Worm (Caenorhabditis elegans) whole organism, L4 larva: ENCODE results near the gene attf-5.

Source experiments
- D1046.2 ChIP-seq: fragments of 200-800 bp; sonication (Bioruptor generic); IDR thresholded peaks from 2 replicates; pipeline ENCODE4 v1.3.6; 2022; ENCODE audit warnings: missing genetic modification characterization, missing compliant biosample characterization
- F10B5.3 ChIP-seq: sonication (generic microtip); optimal IDR thresholded peaks from 2 replicates; lab custom pipeline; 2016; ENCODE audit warnings: mild to moderate bottlenecking, missing genetic modification characterization, missing compliant biosample characterization
- F37D6.2 ChIP-seq: sonication (generic microtip); optimal IDR thresholded peaks from 2 replicates; lab custom pipeline; 2016; ENCODE audit warnings: mild to moderate bottlenecking, missing genetic modification characterization, missing compliant biosample characterization
- F44E2.7 ChIP-seq: fragments of 200-800 bp; sonication (Bioruptor generic); IDR thresholded peaks from 2 replicates; pipeline ENCODE4 v2.1.2; 2022; ENCODE audit warnings: missing genetic modification characterization, missing compliant biosample characterization
- ZK546.5 ChIP-seq, 2 experiments: sonication (generic microtip); optimal IDR thresholded peaks; 2 replicates each; lab custom pipeline; 2017; ENCODE audit warnings: missing biosample characterization in 2 of 2, missing genetic modification characterization in 2 of 2
- aha-1 ChIP-seq: fragments of 150-350 bp; peaks from one replicate; lab custom pipeline; 2014; ENCODE audit warnings: missing biosample characterization, missing genetic modification characterization
- arid-1 ChIP-seq: fragments of 200-800 bp; sonication (Bioruptor generic); conservative IDR thresholded peaks from 2 replicates; pipeline ENCODE4 v1.3.6; 2022; ENCODE audit warnings: missing genetic modification reagents, missing genetic modification characterization, missing compliant biosample characterization
- attf-4 ChIP-seq: sonication (generic microtip); optimal IDR thresholded peaks from 3 replicates; lab custom pipeline; 2017; ENCODE audit warnings: missing biosample characterization, missing genetic modification characterization
- ces-1 ChIP-seq: fragments of 150-350 bp; sonication (generic microtip); optimal IDR thresholded peaks from 4 replicates; lab custom pipeline; 2014; ENCODE audit warnings: missing biosample characterization, missing genetic modification reagents, missing genetic modification characterization
- daf-16 ChIP-seq, 3 experiments: sonication (generic microtip); optimal IDR thresholded peaks; 2 replicates each; lab custom pipeline; 2016 to 2017; ENCODE audit warnings: missing genetic modification characterization in 3 of 3, missing genetic modification reagents in 3 of 3, mild to moderate bottlenecking in 2 of 3, missing compliant biosample characterization in 2 of 3, missing biosample characterization in 1 of 3, moderate library complexity in 1 of 3
- daf-19 ChIP-seq: fragments of 200-800 bp; sonication (Bioruptor generic); conservative IDR thresholded peaks from 2 replicates; pipeline ENCODE4 v1.3.6; 2022; ENCODE audit warnings: missing genetic modification characterization, missing compliant biosample characterization
- duxl-1 ChIP-seq: sonication (generic microtip); optimal IDR thresholded peaks from 2 replicates; lab custom pipeline; 2016; ENCODE audit warnings: mild to moderate bottlenecking, missing genetic modification characterization, moderate library complexity, missing compliant biosample characterization; ENCODE audit not compliant: poor library complexity
- dve-1 ChIP-seq: sonication (generic microtip); optimal IDR thresholded peaks from 2 replicates; lab custom pipeline; 2017; ENCODE audit warnings: antibody characterized with exemption, mild to moderate bottlenecking, missing genetic modification characterization, missing compliant biosample characterization; ENCODE audit not compliant: insufficient read depth
- gei-8 ChIP-seq: fragments of 200-800 bp; sonication (Bioruptor generic); optimal IDR thresholded peaks from 2 replicates; lab custom pipeline; 2018; ENCODE audit warnings: mild to moderate bottlenecking, missing genetic modification characterization, missing compliant biosample characterization
- hmg-1.1 ChIP-seq: fragments of 200-800 bp; sonication (Bioruptor generic); IDR thresholded peaks from 2 replicates; pipeline ENCODE4 v1.3.6; 2022; ENCODE audit warnings: missing genetic modification reagents, missing genetic modification characterization, missing compliant biosample characterization
- lin-39 ChIP-seq: fragments of 150-350 bp; optimal IDR thresholded peaks from 2 replicates; lab custom pipeline; 2014; ENCODE audit warnings: missing biosample characterization, missing genetic modification reagents, missing genetic modification characterization
- madf-5 ChIP-seq, 2 experiments: fragments of 200-800 bp; sonication (Bioruptor generic); IDR thresholded peaks; 2 replicates each; pipeline ENCODE4 v1.3.6; 2022; ENCODE audit warnings: missing compliant biosample characterization in 2 of 2, missing genetic modification characterization in 2 of 2
- mdl-1 ChIP-seq, 2 experiments: fragments of 150-350 bp in 1 of 2; sonication (generic microtip) in 1 of 2; optimal IDR thresholded peaks; 2 replicates each; lab custom pipeline; 2014 to 2017; ENCODE audit warnings: missing biosample characterization in 2 of 2, missing genetic modification characterization in 2 of 2
- mes-2 ChIP-seq: sonication (generic microtip); optimal IDR thresholded peaks from 2 replicates; lab custom pipeline; 2016; ENCODE audit warnings: missing genotype, mild to moderate bottlenecking, missing genetic modification characterization, missing compliant biosample characterization; ENCODE audit not compliant: poor library complexity, severe bottlenecking
- mxl-3 ChIP-seq: fragments of 200-800 bp; sonication (Bioruptor generic); optimal IDR thresholded peaks from 2 replicates; lab custom pipeline; 2018; ENCODE audit warnings: mild to moderate bottlenecking, missing genetic modification characterization, missing compliant biosample characterization
- nhr-25 ChIP-seq: sonication (generic microtip); optimal IDR thresholded peaks from 2 replicates; lab custom pipeline; 2017; ENCODE audit warnings: missing genetic modification characterization, mild to moderate bottlenecking, missing compliant biosample characterization, antibody characterized with exemption, moderate library complexity, borderline replicate concordance; ENCODE audit not compliant: insufficient read depth
- nhr-28 ChIP-seq: fragments of 150-350 bp; optimal IDR thresholded peaks from 2 replicates; lab custom pipeline; 2014; ENCODE audit warnings: missing biosample characterization, missing genetic modification characterization
- nhr-42 ChIP-seq: fragments of 200-800 bp; sonication (Bioruptor generic); IDR thresholded peaks from 2 replicates; pipeline ENCODE4 v1.3.6; 2022; ENCODE audit warnings: missing genetic modification characterization, missing compliant biosample characterization
- nhr-6 ChIP-seq: fragments of 150-350 bp; optimal IDR thresholded peaks from 2 replicates; lab custom pipeline; 2014; ENCODE audit warnings: missing biosample characterization, missing genetic modification characterization
- pha-4 ChIP-seq, 2 experiments: fragments of 150-350 bp in 1 of 2; fragments of 200-800 bp in 1 of 2; sonication (Bioruptor generic) in 1 of 2; IDR thresholded peaks in 1 of 2; optimal IDR thresholded peaks in 1 of 2; 2 replicates each; pipeline versions ENCODE4 v1.3.6 to Lab custom; 2014 to 2022; ENCODE audit warnings: missing genetic modification characterization in 2 of 2, missing genetic modification reagents in 2 of 2, missing biosample characterization in 1 of 2, missing compliant biosample characterization in 1 of 2
- pqm-1 ChIP-seq: sonication (generic microtip); optimal IDR thresholded peaks from 2 replicates; lab custom pipeline; 2017; ENCODE audit warnings: missing biosample characterization, missing genetic modification characterization
- rbr-2 ChIP-seq: sonication (generic microtip); optimal IDR thresholded peaks from 2 replicates; lab custom pipeline; 2016; ENCODE audit warnings: missing genotype, missing genetic modification characterization, missing compliant biosample characterization
- sdz-12 ChIP-seq: fragments of 200-800 bp; sonication (Bioruptor generic); optimal IDR thresholded peaks from 2 replicates; lab custom pipeline; 2018; ENCODE audit warnings: mild to moderate bottlenecking, missing genetic modification characterization, missing compliant biosample characterization
- set-16 ChIP-seq: fragments of 200-800 bp; sonication (Bioruptor generic); IDR thresholded peaks from 2 replicates; pipeline ENCODE4 v1.3.6; 2022; ENCODE audit warnings: missing genetic modification reagents, missing genetic modification characterization, missing compliant biosample characterization
- skn-1 ChIP-seq: fragments of 150-350 bp; optimal IDR thresholded peaks from 2 replicates; lab custom pipeline; 2014; ENCODE audit warnings: missing biosample characterization, missing genetic modification characterization
- snpc-4 ChIP-seq: fragments of 150-350 bp; optimal IDR thresholded peaks from 2 replicates; lab custom pipeline; 2014; ENCODE audit warnings: missing biosample characterization, missing genetic modification characterization
- spr-3 ChIP-seq: fragments of 200-800 bp; sonication (Bioruptor generic); optimal IDR thresholded peaks from 2 replicates; lab custom pipeline; 2018; ENCODE audit warnings: mild to moderate bottlenecking, missing genetic modification characterization, missing compliant biosample characterization
- tag-97 ChIP-seq: fragments of 200-800 bp; sonication (Bioruptor generic); IDR thresholded peaks from 2 replicates; pipeline ENCODE4 v1.3.6; 2022; ENCODE audit warnings: missing genetic modification characterization, missing compliant biosample characterization
- tra-1 ChIP-seq: fragments of 200-800 bp; sonication (Bioruptor generic); IDR thresholded peaks from 2 replicates; pipeline ENCODE4 v1.3.6; 2022; ENCODE audit warnings: missing genetic modification reagents, missing genetic modification characterization, missing compliant biosample characterization
- unc-62 ChIP-seq, 3 experiments: fragments of 150-350 bp in 1 of 3; sonication (generic microtip); optimal IDR thresholded peaks in 2 of 3; peaks in 1 of 3; 1 replicate in 1 of 3; 2 replicates in 2 of 3; lab custom pipeline; 2014 to 2017; ENCODE audit warnings: missing biosample characterization in 3 of 3, missing genetic modification characterization in 3 of 3, missing genetic modification reagents in 3 of 3, missing genotype in 1 of 3

The attf-5 gene

ce11 chrX:780027-780426 lies 8.1 kb upstream of the attf-5 start:
- TF ChIP-seq spr-3, result no peak
- no peak for TF ChIP-seq F44E2.7
- peak in 1 of 2 experiments; percentile 65 for TF ChIP-seq unc-62 (GFP tag; optimal IDR thresholded peaks at IDR 0.05 in 1 of 2; lab: Kevin White, UChicago)
- no peak for TF ChIP-seq unc-62 (tag; optimal IDR thresholded peaks at IDR 0.05; lab: Kevin White, UChicago)

ce11 chrX:784853-785252 lies 3.3 kb upstream of the attf-5 start, which contains the start of gene T04G9.6:
TSS of gene T04G9.6 (minus strand) at chrX:784953.
- TF ChIP-seq daf-16 (GFP tag; optimal IDR thresholded peaks at IDR 0.05; lab: Kevin White, UChicago), result no peak
- no peak for TF ChIP-seq daf-16 (tag; optimal IDR thresholded peaks at IDR 0.05; lab: Kevin White, UChicago)
- no peak for TF ChIP-seq madf-5 (GFP tag; IDR thresholded peaks at IDR 0.05; lab: Robert Waterston, UW)
- TF ChIP-seq pha-4 (GFP tag; IDR thresholded peaks at IDR 0.05; lab: Robert Waterston, UW), result no peak
- TF ChIP-seq pha-4 (tag; optimal IDR thresholded peaks at IDR 0.05; lab: Kevin White, UChicago), result no peak
- TF ChIP-seq aha-1, result peak; percentile 25
- TF ChIP-seq unc-62 (GFP tag; optimal IDR thresholded peaks at IDR 0.05 in 1 of 2; lab: Kevin White, UChicago), result peak in 1 of 2 experiments; percentile 25
- TF ChIP-seq unc-62 (tag; optimal IDR thresholded peaks at IDR 0.05; lab: Kevin White, UChicago), result no peak
- TF ChIP-seq, all 104 proteins: peak for 2

- TF ChIP-seq pqm-1 (tag; lab: Kevin White, UChicago) (no peak), nhr-28 (peak; percentile 18), daf-19 (GFP tag; lab: Robert Waterston, UW) (no peak), mes-2 (tag; lab: Kevin White, UChicago) (peak; percentile 34), F37D6.2 (tag; lab: Kevin White, UChicago) (peak; percentile 36), hmg-1.1 (GFP tag; lab: Robert Waterston, UW) (0 out of 2 replicates have a peak, but pooled peaks have one; percentile 30), duxl-1 (tag; lab: Kevin White, UChicago) (peak; percentile 50), F10B5.3 (tag; lab: Kevin White, UChicago) (peak; percentile 81), unc-62 (GFP tag; optimal IDR thresholded peaks at IDR 0.05 in 1 of 2; lab: Kevin White, UChicago) (peak in 1 of 2 experiments; percentile 75), unc-62 (tag; optimal IDR thresholded peaks at IDR 0.05; lab: Kevin White, UChicago) (no peak), rbr-2 (peak; percentile 42)
These were observed 2.8 kb upstream of the attf-5 start for ce11 chrX:785368-785767.

- no peak for TF ChIP-seq D1046.2 (GFP tag; lab: Robert Waterston, UW)
- TF ChIP-seq attf-4 (tag; lab: Kevin White, UChicago), result no peak
- peak in 1 of 2 experiments; percentile 94 for TF ChIP-seq unc-62 (GFP tag; optimal IDR thresholded peaks at IDR 0.05 in 1 of 2; lab: Kevin White, UChicago)
- no peak for TF ChIP-seq unc-62 (tag; optimal IDR thresholded peaks at IDR 0.05; lab: Kevin White, UChicago)
- TF ChIP-seq, all 104 proteins: peak for 1
These were observed 1.7 kb downstream of the attf-5 start for ce11 chrX:789848-790247.

ce11 chrX:790593-790992 lies 2.4 kb downstream of the attf-5 start:
- TF ChIP-seq mdl-1 (tag; optimal IDR thresholded peaks at IDR 0.05; lab: Kevin White, UChicago), result no peak
- no peak for TF ChIP-seq ZK546.5 (tag; optimal IDR thresholded peaks at IDR 0.05; lab: Kevin White, UChicago)
- TF ChIP-seq aha-1, result peak; percentile 92
- TF ChIP-seq, all 104 proteins: peak for 1

- TF ChIP-seq snpc-4 (tag; lab: Kevin White, UChicago) (no peak), rbr-2 (no peak), tra-1 (GFP tag; lab: Robert Waterston, UW) (no peak), gei-8 (GFP tag; lab: Kevin White, UChicago) (no peak), F37D6.2 (tag; lab: Kevin White, UChicago) (no peak), nhr-42 (GFP tag; lab: Robert Waterston, UW) (no peak), arid-1 (no peak), ces-1 (GFP tag; lab: Kevin White, UChicago) (no peak), mes-2 (tag; lab: Kevin White, UChicago) (no peak), nhr-28 (no peak), tag-97 (no peak), lin-39 (tag; lab: Kevin White, UChicago) (no peak), mxl-3 (GFP tag; lab: Kevin White, UChicago) (no peak), set-16 (GFP tag; lab: Robert Waterston, UW) (no peak), nhr-6 (no peak), skn-1 (tag; lab: Kevin White, UChicago) (no peak), pqm-1 (tag; lab: Kevin White, UChicago) (no peak), sdz-12 (GFP tag; lab: Kevin White, UChicago) (no peak), nhr-25 (no peak), dve-1 (tag; lab: Kevin White, UChicago) (no peak)
These were observed 14.3 kb downstream of the attf-5 start, which contains the start of gene gtr-1 for ce11 chrX:802478-802877. TSS of gene gtr-1 (plus strand) at chrX:802778.
